Worm (Caenorhabditis elegans) whole organism, L1 larva: ENCODE results near the gene srx-34.

Experiments
- C16A3.4 ChIP-seq: fragments of 150-350 bp; optimal IDR thresholded peaks from 2 replicates; lab custom pipeline; 2014; ENCODE audit warnings: missing biosample characterization, missing genetic modification characterization
- F16B12.6 ChIP-seq: fragments of 150-350 bp; optimal IDR thresholded peaks from 2 replicates; lab custom pipeline; 2014; ENCODE audit warnings: missing biosample characterization, missing genetic modification characterization
- blmp-1 ChIP-seq: fragments of 150-350 bp; optimal IDR thresholded peaks from 2 replicates; lab custom pipeline; 2014; ENCODE audit warnings: missing biosample characterization, missing genetic modification characterization
- fkh-10 ChIP-seq: sonication (generic microtip); optimal IDR thresholded peaks from 2 replicates; lab custom pipeline; 2017; ENCODE audit warnings: missing biosample characterization, missing genetic modification reagents, missing genetic modification characterization
- mdl-1 ChIP-seq, 2 experiments: fragments of 150-350 bp; optimal IDR thresholded peaks; 2 replicates each; lab custom pipeline; 2014 to 2017; ENCODE audit warnings: missing biosample characterization in 2 of 2, missing genetic modification characterization in 2 of 2, inconsistent platforms in 1 of 2
- sox-4 ChIP-seq: sonication (generic microtip); optimal IDR thresholded peaks from 2 replicates; lab custom pipeline; 2016; ENCODE audit warnings: missing genetic modification characterization, missing compliant biosample characterization
- unc-86 ChIP-seq: sonication (generic microtip); optimal IDR thresholded peaks from 2 replicates; lab custom pipeline; 2016; ENCODE audit warnings: missing genetic modification characterization, missing compliant biosample characterization
- vab-15 ChIP-seq: sonication (generic microtip); optimal IDR thresholded peaks from 2 replicates; lab custom pipeline; 2017; ENCODE audit warnings: missing genotype, mild to moderate bottlenecking, missing genetic modification characterization, missing compliant biosample characterization

DNA sequence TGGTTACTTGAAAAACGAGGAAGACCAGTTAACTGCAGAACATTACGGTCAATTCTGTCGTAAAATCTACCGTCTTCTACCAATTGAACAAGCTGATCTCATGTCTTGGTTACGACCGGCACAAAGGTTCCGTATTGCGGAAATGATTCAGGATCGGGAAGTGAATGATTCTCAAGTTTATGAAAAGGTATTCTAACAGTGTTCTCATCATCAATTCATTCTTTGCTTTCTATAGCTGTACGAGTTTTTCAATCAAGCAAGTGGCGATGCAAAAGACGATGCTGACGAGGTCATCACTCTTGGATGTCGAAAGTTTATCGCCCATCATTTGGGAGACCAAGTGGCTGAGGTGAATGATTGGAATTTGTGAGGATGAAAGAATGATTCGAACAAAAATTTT, 32.7 kb downstream of the srx-34 start:
- TF ChIP-seq C16A3.4 (tag; lab: Kevin White, UChicago) (no peak), fkh-10 (GFP tag; lab: Kevin White, UChicago) (no peak), vab-15 (no peak), F16B12.6 (tag; lab: Kevin White, UChicago) (no peak), blmp-1 (tag; lab: Kevin White, UChicago) (no peak), mdl-1 (tag; optimal IDR thresholded peaks at IDR 0.05; lab: Kevin White, UChicago) (no peak), sox-4 (no peak), unc-86 (tag; lab: Kevin White, UChicago) (no peak)
